Fruit fly (Drosophila melanogaster) whole organism, prepupa: ENCODE data around the gene CG43345.

ENCODE experiments used
- Hr4 ChIP-seq: fragments of 200-800 bp; sonication (Bioruptor generic); optimal IDR thresholded peaks from 3 replicates; lab custom pipeline; 2016; ENCODE audit warnings: missing biosample characterization, missing genetic modification characterization
- cyc ChIP-seq: fragments of 200-800 bp; sonication (Bioruptor generic); optimal IDR thresholded peaks from 3 replicates; lab custom pipeline; 2016; ENCODE audit warnings: missing biosample characterization, missing genetic modification characterization

DNA sequence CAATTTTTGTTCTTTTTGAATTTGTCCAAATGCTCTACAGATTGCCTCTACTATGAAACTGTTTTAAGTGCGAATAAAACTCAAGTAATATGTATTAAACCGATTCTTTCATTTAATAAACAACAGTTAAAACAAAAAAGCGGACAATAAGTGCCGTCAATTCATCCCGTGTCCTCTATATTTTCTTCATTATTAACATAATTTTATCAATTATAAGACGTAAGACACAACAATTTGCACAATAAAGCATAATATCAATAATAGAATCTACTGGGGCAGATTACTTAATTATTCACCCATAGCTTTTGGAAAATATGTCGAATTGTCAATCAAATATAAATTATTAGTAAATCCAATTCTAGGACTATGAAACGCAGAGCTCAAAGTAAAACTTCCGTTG, 4.5 kb upstream of the CG43345 start, which contains the start of gene CG31627:
- no peak for TF ChIP-seq cyc (GFP tag; lab: Kevin White, UChicago)
- no peak for TF ChIP-seq Hr4 (GFP tag; lab: Kevin White, UChicago)
